Fruit fly (Drosophila melanogaster) whole organism, larva: Measurements from ENCODE around the gene Tps1.
A peak's percentile ranks its signal among the peaks of the same experiment; 100 is the strongest.

Source experiments
- noc ChIP-seq: fragments of 200-800 bp; sonication (Bioruptor generic); optimal IDR thresholded peaks from 3 replicates; lab custom pipeline; 2019; ENCODE audit warnings: missing biosample characterization, mild to moderate bottlenecking, missing genetic modification characterization, moderate library complexity

The Tps1 gene

DNA sequence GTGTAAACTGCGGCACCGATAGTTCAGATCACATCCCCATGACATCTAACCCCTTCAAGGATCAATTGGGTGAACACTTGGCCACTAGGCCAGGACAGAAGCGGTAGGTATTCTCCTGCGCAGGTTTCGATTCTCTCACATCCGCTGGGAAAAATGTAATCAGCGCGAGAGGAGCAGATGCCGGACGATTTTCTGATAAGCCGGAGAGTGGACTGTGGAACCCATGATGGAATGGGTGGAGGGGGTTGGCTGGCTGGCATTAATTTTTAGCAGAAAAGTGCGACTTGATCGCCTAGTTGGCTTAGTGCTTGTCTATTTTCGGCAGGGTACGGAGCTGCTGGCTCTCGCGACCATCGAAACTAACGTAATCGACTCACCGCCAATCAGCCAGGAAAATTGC is at the start of gene Tps1:
Tps1 (plus strand) TSS at position 301 of the 400 bp plus-strand sequence.
- TF ChIP-seq noc (tag; lab: Kevin White, UChicago): peak; percentile 12

DNA sequence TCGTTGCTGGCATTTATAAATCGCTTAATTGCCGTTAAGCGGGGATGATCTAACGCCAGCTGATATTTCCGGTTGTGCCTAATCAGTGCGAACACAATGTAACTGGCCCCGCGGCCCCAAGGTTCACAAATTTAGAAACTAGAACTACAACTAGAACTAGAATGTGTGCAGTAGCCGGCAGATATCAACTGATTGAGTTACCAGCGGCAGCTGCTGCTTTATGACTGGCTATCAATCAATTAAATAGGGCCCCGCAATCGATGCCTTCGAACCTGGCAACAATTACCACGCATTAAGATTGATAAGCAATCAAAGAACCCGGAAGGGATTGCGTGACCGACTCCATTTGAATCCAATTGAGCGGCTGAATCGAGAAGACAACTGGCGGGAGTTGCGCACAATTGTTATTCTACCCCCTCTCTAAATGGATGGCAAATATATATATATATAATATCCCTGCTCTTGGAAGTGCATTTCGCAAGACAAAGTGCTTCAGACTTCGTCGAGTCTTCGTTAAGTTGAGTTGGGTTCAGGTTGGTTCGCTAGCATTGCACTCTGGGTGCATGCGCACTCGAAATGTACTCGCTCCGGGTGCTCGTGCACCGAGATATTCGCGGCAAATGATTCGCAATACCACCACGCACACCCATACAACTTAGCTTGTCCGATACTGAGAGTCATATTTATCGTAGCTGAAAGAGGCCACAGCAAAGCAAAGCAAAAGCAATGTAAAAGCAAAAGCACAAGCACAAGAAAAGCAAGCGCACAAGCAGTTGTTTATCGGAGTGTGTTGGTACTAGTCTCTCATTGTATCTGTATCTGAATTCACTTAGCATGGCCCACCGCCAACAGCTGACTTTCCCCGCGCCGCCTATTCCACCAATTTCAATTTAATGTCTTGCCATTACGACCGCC is 48.1 kb upstream of the Tps1 start:
- no peak for TF ChIP-seq noc (tag; lab: Kevin White, UChicago)

DNA sequence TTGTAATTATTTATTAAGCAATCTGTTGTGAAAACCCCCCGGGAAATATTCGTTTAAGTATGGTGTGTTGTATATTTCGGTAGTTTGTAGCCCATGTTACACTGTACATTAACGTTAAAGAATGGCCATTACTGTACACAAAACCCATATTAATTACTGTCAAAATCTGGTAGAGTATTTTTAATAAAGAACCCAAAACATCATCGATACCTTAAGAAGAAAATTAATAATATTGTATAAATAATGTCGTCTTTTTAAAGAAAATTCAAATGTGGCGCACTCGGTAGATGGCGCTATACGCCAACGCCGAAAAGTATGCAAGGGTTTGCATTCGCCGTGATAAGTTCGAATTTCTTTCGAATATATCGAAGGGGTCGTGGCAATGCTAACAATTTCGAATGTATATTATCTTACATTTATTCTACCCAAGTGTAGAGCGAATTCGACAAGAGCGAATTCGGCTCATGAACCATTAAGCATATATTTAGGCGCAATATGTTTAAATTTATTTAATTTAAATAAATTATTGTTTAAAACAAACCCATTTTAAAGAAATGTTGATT is 42.5 kb upstream of the Tps1 start:
- no peak for TF ChIP-seq noc (tag; lab: Kevin White, UChicago)

DNA sequence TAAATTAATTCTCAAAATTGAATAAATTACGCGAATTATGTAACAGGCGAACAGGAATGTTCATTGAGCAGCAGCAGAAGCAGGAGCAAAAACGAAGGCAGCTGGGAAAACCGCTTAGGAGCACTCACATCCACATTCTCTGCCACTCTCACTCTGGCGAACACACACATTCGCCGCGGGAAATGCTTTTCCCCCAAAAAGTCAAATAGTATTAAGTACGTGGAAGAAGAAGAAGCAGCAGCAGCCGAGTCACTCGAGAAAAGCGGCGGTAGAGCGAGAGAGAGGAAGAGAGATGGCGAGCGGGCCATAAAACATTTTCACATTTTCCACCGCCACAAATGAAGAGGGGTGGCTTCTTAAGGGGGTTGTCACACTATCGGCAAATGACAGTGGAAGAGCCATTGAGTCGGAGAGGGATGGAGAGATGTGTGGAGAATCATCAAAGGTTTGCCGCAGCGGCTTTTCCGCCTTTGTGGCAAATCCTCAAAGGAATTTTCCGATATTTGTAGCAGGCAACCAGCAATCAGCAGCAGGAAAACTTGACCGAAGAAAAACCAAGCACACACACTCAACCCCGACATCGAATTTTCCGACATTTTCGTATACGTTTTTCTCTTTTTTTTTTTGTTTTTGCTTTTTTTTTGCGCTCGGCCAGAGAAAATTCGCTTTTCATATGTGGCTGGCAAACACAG is 41.4 kb upstream of the Tps1 start:
- TF ChIP-seq noc (tag; lab: Kevin White, UChicago): no peak

DNA sequence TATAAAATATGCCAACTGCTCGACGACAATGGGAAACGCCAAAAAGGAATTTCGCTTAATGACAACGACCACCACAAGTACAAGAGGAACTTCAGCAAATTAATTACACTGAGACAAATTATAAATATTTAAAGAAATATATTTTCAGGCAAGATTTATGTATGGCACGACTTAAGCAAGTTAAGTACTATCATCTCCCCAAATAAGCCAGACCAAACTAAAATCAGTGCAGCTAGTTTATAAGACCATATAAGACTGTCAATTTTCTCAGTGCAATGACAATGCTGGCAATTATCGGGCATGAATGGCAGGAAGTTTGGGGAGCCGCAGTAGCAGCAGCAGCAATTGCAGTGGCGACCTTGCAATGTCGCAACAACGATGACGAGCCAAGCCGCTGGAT is 39.6 kb upstream of the Tps1 start:
- no peak for TF ChIP-seq noc (tag; lab: Kevin White, UChicago)

DNA sequence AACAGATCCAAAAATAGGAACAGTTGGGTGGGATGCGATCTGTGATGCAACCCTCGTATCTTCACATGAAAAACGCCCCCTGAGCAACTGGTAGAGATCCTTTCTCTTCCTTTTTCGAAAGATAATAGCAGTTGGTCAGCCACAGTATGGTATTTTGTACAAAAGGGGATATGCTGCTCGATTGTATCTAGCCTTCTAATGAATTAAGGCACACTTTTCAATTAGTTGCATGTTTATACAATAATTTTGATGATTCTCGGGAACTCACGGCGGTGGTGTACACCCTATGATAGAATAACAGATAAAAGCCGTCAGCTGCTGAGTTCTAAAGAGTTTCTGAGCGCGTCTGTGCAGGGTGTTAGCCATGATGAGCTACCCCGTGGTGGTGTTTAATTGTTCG is 38.5 kb upstream of the Tps1 start:
- no peak for TF ChIP-seq noc (tag; lab: Kevin White, UChicago)

DNA sequence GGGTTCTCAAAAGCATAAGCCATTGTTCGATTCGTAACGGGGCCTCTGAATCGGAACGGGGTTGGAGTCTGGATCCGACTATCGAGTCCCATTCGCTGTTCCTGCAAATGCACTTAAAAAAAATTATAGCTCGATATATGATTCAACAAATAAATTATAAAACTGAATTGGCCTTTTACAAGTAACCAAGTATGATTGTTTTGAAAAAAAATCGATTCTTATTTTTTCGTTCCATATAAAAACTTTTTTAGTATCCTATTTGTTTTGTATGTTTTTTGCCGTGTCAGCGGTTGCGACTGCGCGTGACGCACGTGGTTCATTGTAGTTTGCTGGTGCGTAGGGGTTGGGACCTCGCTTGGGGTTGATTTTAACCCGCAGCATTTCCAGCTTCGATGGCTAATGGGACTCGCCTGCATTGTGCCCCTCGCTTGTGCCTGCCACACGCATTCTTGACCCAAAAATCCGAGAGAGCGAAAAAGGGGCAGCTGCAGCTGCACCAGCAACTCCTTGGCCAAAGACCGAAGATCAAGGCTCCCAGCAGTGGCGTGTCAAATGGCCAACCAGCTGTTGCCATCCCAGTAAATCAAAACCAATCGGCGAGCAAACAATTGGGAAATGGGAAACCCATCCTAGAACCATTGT is 37.3 kb upstream of the Tps1 start:
- TF ChIP-seq noc (tag; lab: Kevin White, UChicago): no peak

DNA sequence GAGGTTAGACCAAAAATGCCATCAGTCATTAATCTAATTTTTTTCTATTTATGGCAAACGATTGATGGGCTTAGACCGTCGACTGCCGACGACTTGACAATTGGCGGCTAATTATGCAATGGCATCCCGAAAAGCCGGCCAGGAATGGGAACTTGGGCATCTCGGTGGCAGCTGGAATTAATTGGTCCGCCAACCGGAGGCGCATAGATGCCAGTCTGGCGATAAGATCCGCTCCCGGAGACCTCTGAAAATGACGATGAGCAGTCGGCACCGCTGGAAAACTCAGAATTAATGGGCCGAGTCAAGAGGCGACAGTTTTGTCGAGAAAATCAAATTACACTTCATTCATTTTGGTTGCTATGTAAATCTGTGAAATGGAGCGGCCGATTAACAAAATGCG is 35.5 kb upstream of the Tps1 start, which contains the start of gene CG15429:
CG15429 (plus strand) TSS at position 301 of the 400 bp plus-strand sequence.
- no peak for TF ChIP-seq noc (tag; lab: Kevin White, UChicago)

DNA sequence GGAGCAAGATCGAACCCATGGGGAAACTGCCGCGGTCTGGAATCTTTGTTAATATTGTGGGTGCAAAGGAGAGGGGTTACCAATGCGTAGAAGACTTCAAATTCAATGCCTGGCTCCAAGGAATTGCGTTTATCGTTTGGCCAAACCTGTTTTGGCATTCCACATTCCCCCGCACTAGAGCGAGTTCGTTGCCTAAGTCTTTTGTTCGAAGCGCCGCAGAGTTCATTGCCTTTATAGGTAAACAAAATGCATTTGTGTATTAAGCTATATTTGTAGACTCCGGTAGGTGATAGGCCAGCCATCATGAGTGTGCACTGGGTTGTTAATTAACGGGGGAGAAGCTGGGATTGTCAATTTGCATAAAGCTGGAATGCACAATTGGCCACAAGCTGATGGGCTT is 33.1 kb upstream of the Tps1 start:
- no peak for TF ChIP-seq noc (tag; lab: Kevin White, UChicago)

DNA sequence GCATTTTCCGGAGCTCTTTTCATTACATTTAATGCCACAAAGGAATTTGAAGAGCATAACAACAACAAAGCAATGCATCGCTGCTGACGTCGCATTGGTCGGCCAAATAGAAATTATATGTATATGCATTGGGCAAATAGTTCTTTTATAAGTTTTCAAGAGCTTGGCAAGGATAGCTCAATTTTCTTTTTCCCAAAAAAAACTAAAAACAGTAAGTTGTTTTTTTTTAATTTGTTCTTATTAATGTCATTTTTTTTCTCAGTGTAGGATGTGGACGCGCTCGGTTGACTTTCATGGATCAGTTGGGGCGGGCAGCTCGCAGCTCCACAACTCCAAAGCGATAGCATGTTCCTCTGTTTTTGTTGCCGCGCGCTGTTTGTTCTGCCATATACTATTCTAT is 29.0 kb upstream of the Tps1 start:
- no peak for TF ChIP-seq noc (tag; lab: Kevin White, UChicago)

DNA sequence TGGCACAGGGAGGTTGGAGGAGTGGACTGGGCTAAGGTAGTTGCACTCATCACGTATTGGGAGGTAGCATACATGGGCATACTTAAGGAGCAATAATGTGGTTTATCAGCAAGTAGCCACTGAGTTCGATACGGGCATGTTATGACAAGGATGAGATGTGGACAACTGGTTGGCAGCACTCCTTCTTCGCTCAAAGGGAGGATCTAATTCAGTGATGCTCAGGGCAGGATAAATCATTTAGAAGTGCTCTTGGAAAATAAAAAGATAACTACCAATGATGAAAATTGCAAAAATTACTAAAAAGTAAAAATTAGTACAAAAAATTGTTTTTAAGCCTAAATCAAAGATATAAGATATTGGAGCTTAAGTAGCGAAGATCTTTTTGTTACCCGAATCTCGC is 27.2 kb upstream of the Tps1 start:
- no peak for TF ChIP-seq noc (tag; lab: Kevin White, UChicago)

DNA sequence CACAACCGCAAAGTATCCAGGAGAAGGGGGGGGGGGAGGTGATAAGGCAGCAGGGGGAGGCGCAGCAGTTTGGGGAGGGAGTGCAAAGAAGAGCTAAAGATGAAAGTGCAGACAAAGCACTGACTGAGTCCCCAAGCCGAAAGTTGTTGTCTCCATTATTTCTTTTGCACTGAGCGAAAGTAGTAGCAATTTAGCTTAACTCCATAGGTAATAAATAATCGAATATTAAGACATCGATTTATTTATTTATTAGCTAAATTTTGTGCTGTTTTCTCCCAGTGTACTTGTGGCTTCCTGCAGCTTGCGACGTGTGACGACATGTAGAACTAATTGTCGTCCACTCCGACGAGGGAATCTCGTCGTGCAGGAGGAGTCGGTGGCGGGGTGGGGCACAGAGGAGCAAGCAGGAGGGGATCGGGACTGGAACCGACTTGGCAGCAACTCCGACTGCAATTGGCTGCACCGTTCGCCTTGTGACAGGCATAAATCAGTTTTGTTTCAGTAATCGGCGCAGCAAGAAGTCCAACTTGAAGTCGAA is 26.6 kb upstream of the Tps1 start, which contains the start of gene Traf4:
Traf4 (plus strand) TSS at position 488 of the 538 bp plus-strand sequence.
- TF ChIP-seq noc (tag; lab: Kevin White, UChicago): no peak

DNA sequence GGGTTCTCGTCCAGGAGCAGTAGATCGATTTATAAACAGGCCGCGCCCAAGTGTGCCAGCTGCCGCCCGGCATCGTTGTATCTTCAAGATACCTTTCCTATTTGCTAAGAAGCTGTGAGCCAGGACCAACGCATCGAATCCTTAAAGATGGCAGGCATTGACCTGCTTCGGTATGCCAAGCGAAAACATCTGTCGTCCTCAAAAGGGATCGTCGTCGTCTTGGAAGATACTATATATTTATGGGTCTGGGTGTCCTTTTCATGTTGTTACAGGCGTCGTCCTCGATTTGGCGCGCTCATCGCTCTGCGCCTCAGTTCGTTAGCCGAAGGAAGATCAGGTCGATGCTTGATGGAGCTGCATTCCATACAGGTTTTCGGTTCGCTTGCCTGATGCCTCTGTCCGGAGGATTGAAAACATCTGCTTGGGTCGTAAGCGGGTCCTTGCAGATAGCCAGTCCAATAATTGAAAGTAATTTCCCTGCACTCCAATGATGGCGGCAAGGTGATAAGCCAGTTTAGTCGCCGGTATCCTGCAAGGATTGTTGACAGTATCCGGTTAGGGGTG is 24.3 kb upstream of the Tps1 start:
- TF ChIP-seq noc (tag; lab: Kevin White, UChicago): no peak

DNA sequence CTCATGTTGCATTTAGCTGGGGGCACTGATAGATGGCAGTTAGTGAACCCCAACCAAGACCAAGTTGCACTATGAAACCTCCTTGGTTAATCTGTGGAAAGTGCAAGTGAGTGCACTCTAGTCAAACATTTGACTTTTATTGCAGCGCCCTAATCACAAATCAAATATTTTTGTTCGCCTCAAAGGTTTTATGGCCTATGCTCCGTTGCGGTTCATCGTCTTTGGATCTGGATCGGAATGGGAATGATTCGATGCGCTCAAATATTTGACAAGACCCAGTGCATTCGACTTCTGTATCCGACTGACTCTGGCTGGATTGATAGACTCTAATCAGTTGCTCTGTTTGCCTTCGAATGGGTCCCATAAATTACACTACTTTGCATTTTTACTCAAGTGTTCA is 23.2 kb upstream of the Tps1 start:
- TF ChIP-seq noc (tag; lab: Kevin White, UChicago): no peak

DNA sequence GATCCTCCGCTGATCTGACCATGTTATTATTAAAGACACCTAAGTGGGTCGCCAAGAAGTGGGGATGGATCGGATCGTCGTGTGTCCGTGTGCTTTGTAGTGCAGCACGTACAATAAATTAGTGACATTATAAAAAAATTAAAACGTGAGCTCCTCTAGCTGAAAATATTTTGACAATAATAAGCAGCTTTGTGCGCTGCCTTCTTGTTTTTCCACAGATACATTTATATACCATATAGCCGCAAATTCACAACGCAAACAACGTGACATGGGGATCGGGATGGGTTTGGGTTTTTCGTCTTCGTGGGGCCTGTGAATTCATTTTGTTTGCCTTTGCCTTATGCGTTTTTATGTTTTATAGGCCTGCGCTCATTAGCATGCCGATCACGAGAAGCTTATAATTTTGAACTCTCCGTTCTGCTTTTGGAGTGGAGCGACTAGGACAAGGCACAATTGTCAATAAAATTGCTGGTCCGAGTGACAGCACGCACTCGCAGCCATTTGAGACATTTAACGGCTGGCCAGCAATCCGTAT is 22.3 kb upstream of the Tps1 start:
- no peak for TF ChIP-seq noc (tag; lab: Kevin White, UChicago)
